Fruit fly (Drosophila melanogaster): Measurements from ENCODE around the gene ras.

The ras gene

dm6 chrX:10764206-10764605 is 19.9 kb downstream of the ras start, which contains the start of gene Tango5 (continued):
- TF ChIP-seq sd (tag; optimal IDR thresholded peaks at IDR 0.05) (peak; percentile 34), sisA (GFP tag; IDR thresholded peaks at IDR 0.05) (no peak), CG6683 (GFP tag; optimal IDR thresholded peaks at IDR 0.05) (no peak), hb (GFP tag; IDR thresholded peaks at IDR 0.05; ENCODE audit: partially characterized antibody) (no peak; the same call in 2 of the 3 replicates), run (tag; optimal IDR thresholded peaks at IDR 0.05) (no peak), CG12071 (GFP tag; optimal IDR thresholded peaks at IDR 0.05) (no peak), Ets97D (GFP tag; optimal IDR thresholded peaks at IDR 0.05) (peak; percentile 82), tio (GFP tag; optimal IDR thresholded peaks at IDR 0.05) (no peak), Nf-YC (tag; optimal IDR thresholded peaks at IDR 0.05) (peak; percentile 50), al (GFP tag; IDR thresholded peaks at IDR 0.05) (no peak), nerfin-2 (GFP tag; IDR thresholded peaks at IDR 0.05; ENCODE audit: partially characterized antibody) (no peak), Bgb (GFP tag; IDR thresholded peaks at IDR 0.05; ENCODE audit: partially characterized antibody) (peak; percentile 64), emc (GFP tag; optimal IDR thresholded peaks at IDR 0.05) (no peak), bcd (GFP tag; optimal IDR thresholded peaks at IDR 0.05) (no peak), fd64A (GFP tag; optimal IDR thresholded peaks at IDR 0.05) (no peak), CG34376 (GFP tag; optimal IDR thresholded peaks at IDR 0.05) (no peak), tll (GFP tag; optimal IDR thresholded peaks at IDR 0.05) (peak in 1 of 2 experiments; percentile 34), Ada2b (GFP tag; IDR thresholded peaks at IDR 0.05) (no peak), CG4854 (GFP tag; optimal IDR thresholded peaks at IDR 0.05) (no peak), twi (tag; optimal IDR thresholded peaks at IDR 0.05) (peak; percentile 38), CG12659 (GFP tag; optimal IDR thresholded peaks at IDR 0.05) (peak; percentile 63), CG7987 (GFP tag; optimal IDR thresholded peaks at IDR 0.05) (no peak), CG11696 (GFP tag; IDR thresholded peaks at IDR 0.05) (no peak), chn (GFP tag; optimal IDR thresholded peaks at IDR 0.05) (no peak), CG9932 (GFP tag; IDR thresholded peaks at IDR 0.05) (no peak), da (GFP tag; optimal IDR thresholded peaks at IDR 0.05) (no peak), CG34422 (GFP tag; IDR thresholded peaks at IDR 0.05) (no peak; the same call in 2 of the 3 replicates), Scr (GFP tag; IDR thresholded peaks at IDR 0.05; ENCODE audit: partially characterized antibody) (peak; percentile 61), Meics (GFP tag; optimal IDR thresholded peaks at IDR 0.05) (no peak), NC2β (GFP tag; optimal IDR thresholded peaks at IDR 0.05) (peak; percentile 24), CG11398 (GFP tag; optimal IDR thresholded peaks at IDR 0.05) (no peak), CG8359 (GFP tag; optimal IDR thresholded peaks at IDR 0.05; ENCODE audit: borderline replicate concordance) (no peak), CG3163 (GFP tag; optimal IDR thresholded peaks at IDR 0.05) (no peak), CG11560 (tag; IDR thresholded peaks at IDR 0.05) (no peak), CG2889 (GFP tag; IDR thresholded peaks at IDR 0.05) (no peak), org-1 (GFP tag; optimal IDR thresholded peaks at IDR 0.05) (no peak), CG11093 (GFP tag; IDR thresholded peaks at IDR 0.05) (no peak), grn (GFP tag; optimal IDR thresholded peaks at IDR 0.05) (peak; percentile 51), PHDP (tag; optimal IDR thresholded peaks at IDR 0.05) (no peak), CG14667 (GFP tag; IDR thresholded peaks at IDR 0.05) (no peak), CG32772 (GFP tag; IDR thresholded peaks at IDR 0.05) (no peak), cato (GFP tag; optimal IDR thresholded peaks at IDR 0.05; ENCODE audit: borderline replicate concordance) (no peak), CG10147 (GFP tag; optimal IDR thresholded peaks at IDR 0.05) (peak; percentile 31), CG8765 (GFP tag; IDR thresholded peaks at IDR 0.05) (no peak), maf-S (GFP tag; optimal IDR thresholded peaks at IDR 0.05) (no peak), pho (GFP tag; optimal IDR thresholded peaks at IDR 0.05) (no peak), CG10543 (GFP tag; optimal IDR thresholded peaks at IDR 0.05) (no peak), CG18764 (GFP tag; optimal IDR thresholded peaks at IDR 0.05) (no peak), toy (GFP tag; IDR thresholded peaks at IDR 0.05) (no peak), Gsc (GFP tag; IDR thresholded peaks at IDR 0.05) (no peak), phol (tag; optimal IDR thresholded peaks at IDR 0.05) (peak; percentile 46)

Data from whole organism, embryonic.